Fruit fly (Drosophila melanogaster) whole organism, embryonic: ENCODE measurements around the gene MSAmiP.

Experiments used
- Ada2b ChIP-seq: fragments of 200-800 bp; sonication (Bioruptor generic); IDR thresholded peaks from 2 replicates; pipeline ENCODE4 v1.3.6; 2022; ENCODE audit warnings: missing biosample characterization, missing genetic modification characterization
- Aef1 ChIP-seq: fragments of 200-800 bp; sonication (Bioruptor generic); IDR thresholded peaks from 3 replicates; pipeline ENCODE4 v1.3.6; 2022; ENCODE audit warnings: missing biosample characterization, missing genetic modification characterization
- CG10267 ChIP-seq: fragments of 200-800 bp; sonication (Bioruptor generic); optimal IDR thresholded peaks from 2 replicates; lab custom pipeline; 2018; ENCODE audit warnings: missing biosample characterization, mild to moderate bottlenecking, missing genetic modification characterization, moderate library complexity
- CG10321 ChIP-seq: fragments of 200-800 bp; sonication (Bioruptor generic); IDR thresholded peaks from 2 replicates; pipeline ENCODE4 v1.3.6; 2022; ENCODE audit warnings: missing biosample characterization, missing genetic modification characterization
- CG10431 ChIP-seq: fragments of 200-800 bp; sonication (Bioruptor generic); optimal IDR thresholded peaks from 3 replicates; lab custom pipeline; 2018; ENCODE audit warnings: missing biosample characterization, mild to moderate bottlenecking, missing genetic modification characterization
- CG10462 ChIP-seq: fragments of 200-800 bp; sonication (Bioruptor generic); optimal IDR thresholded peaks from 2 replicates; lab custom pipeline; 2016; ENCODE audit warnings: missing biosample characterization, missing genetic modification characterization
- CG12219 ChIP-seq: fragments of 200-800 bp; sonication (Bioruptor generic); optimal IDR thresholded peaks from 3 replicates; lab custom pipeline; 2018; ENCODE audit warnings: missing biosample characterization, mild to moderate bottlenecking, missing genetic modification characterization
- CG12769 ChIP-seq: fragments of 200-800 bp; sonication (Bioruptor generic); optimal IDR thresholded peaks from 2 replicates; lab custom pipeline; 2019; ENCODE audit warnings: missing biosample characterization, mild to moderate bottlenecking, missing genetic modification characterization, moderate library complexity
- CG15269 ChIP-seq: fragments of 200-800 bp; sonication (Bioruptor generic); optimal IDR thresholded peaks from 2 replicates; lab custom pipeline; 2018; ENCODE audit warnings: missing biosample characterization, mild to moderate bottlenecking, missing genetic modification characterization, moderate library complexity
- CG15514 ChIP-seq: fragments of 200-800 bp; sonication (Bioruptor generic); optimal IDR thresholded peaks from 3 replicates; lab custom pipeline; 2017; ENCODE audit warnings: missing biosample characterization, missing genetic modification characterization, mild to moderate bottlenecking, moderate library complexity, missing genetic modification reagents
- CG16813 ChIP-seq: fragments of 200-800 bp; sonication (Bioruptor generic); IDR thresholded peaks from 3 replicates; pipeline ENCODE4 v1.3.6; 2022; ENCODE audit warnings: missing biosample characterization, missing genetic modification characterization; ENCODE audit not compliant: partially characterized antibody
- CG30403 ChIP-seq: fragments of 200-800 bp; sonication (Bioruptor generic); optimal IDR thresholded peaks from 3 replicates; lab custom pipeline; 2016; ENCODE audit warnings: missing biosample characterization, missing genetic modification characterization
- CG3065 ChIP-seq: fragments of 200-800 bp; sonication (Bioruptor generic); optimal IDR thresholded peaks from 2 replicates; lab custom pipeline; 2016; ENCODE audit warnings: missing biosample characterization, missing genetic modification characterization
- CG32772 ChIP-seq: fragments of 200-800 bp; sonication (Bioruptor generic); IDR thresholded peaks from 2 replicates; pipeline ENCODE4 v1.3.6; 2022; ENCODE audit warnings: missing biosample characterization, missing genetic modification characterization
- CG4424 ChIP-seq: fragments of 200-800 bp; sonication (Bioruptor generic); optimal IDR thresholded peaks from 3 replicates; lab custom pipeline; 2016; ENCODE audit warnings: missing biosample characterization, missing genetic modification characterization
- CG9609 ChIP-seq: fragments of 200-800 bp; sonication (Bioruptor generic); optimal IDR thresholded peaks from 3 replicates; lab custom pipeline; 2016; ENCODE audit warnings: missing biosample characterization, missing genetic modification characterization
- CG9876 ChIP-seq: fragments of 200-800 bp; sonication (Bioruptor generic); optimal IDR thresholded peaks from 2 replicates; lab custom pipeline; 2016; ENCODE audit warnings: missing biosample characterization, missing genetic modification characterization
- Dref ChIP-seq: fragments of 200-800 bp; sonication (Bioruptor generic); IDR thresholded peaks from 2 replicates; pipeline ENCODE4 v1.3.6; 2022; ENCODE audit warnings: missing biosample characterization, missing genetic modification characterization
- Drgx ChIP-seq: fragments of 200-800 bp; sonication (Bioruptor generic); IDR thresholded peaks from 2 replicates; pipeline ENCODE4 v1.3.6; 2022; ENCODE audit warnings: missing biosample characterization, missing genetic modification characterization
- Elba2 ChIP-seq: fragments of 200-800 bp; sonication (Bioruptor generic); optimal IDR thresholded peaks from 3 replicates; lab custom pipeline; 2016; ENCODE audit warnings: missing biosample characterization, missing genetic modification characterization
- Ets65A ChIP-seq: fragments of 200-800 bp; sonication (Bioruptor generic); peaks from one replicate; lab custom pipeline; 2016; ENCODE audit warnings: missing biosample characterization, missing genetic modification characterization
- Fer1 ChIP-seq: fragments of 200-800 bp; sonication (Bioruptor generic); optimal IDR thresholded peaks from 2 replicates; lab custom pipeline; 2017; ENCODE audit warnings: missing biosample characterization, mild to moderate bottlenecking, missing genetic modification characterization
- HHEX ChIP-seq: fragments of 200-800 bp; sonication (Bioruptor generic); optimal IDR thresholded peaks from 3 replicates; lab custom pipeline; 2017; ENCODE audit warnings: missing biosample characterization, mild to moderate bottlenecking, missing genetic modification characterization, missing genetic modification reagents
- HLH3B ChIP-seq: fragments of 200-800 bp; sonication (Bioruptor generic); IDR thresholded peaks from 2 replicates; pipeline ENCODE4 v1.3.6; 2022; ENCODE audit warnings: missing biosample characterization, missing genetic modification characterization
- Hr39 ChIP-seq: fragments of >200 bp; optimal IDR thresholded peaks from 2 replicates; lab custom pipeline; 2017
- Lim3 ChIP-seq: fragments of 200-800 bp; sonication (Bioruptor generic); IDR thresholded peaks from 2 replicates; pipeline ENCODE4 v1.3.6; 2022; ENCODE audit warnings: missing biosample characterization, missing genetic modification characterization
- Lpt ChIP-seq: fragments of >200 bp; optimal IDR thresholded peaks from 2 replicates; lab custom pipeline; 2018; ENCODE audit warnings: missing biosample characterization, missing genetic modification characterization
- NC2α ChIP-seq: fragments of 200-800 bp; sonication (Bioruptor generic); optimal IDR thresholded peaks from 2 replicates; lab custom pipeline; 2016; ENCODE audit warnings: missing biosample characterization, missing genetic modification characterization
- Nf-YB ChIP-seq: fragments of 200-800 bp; sonication (Bioruptor generic); optimal IDR thresholded peaks from 3 replicates; lab custom pipeline; 2019; ENCODE audit warnings: missing biosample characterization, mild to moderate bottlenecking, missing genetic modification characterization, moderate library complexity
- Nf-YC ChIP-seq: fragments of 200-800 bp; optimal IDR thresholded peaks from 3 replicates; lab custom pipeline; 2019; ENCODE audit warnings: missing biosample characterization, mild to moderate bottlenecking, missing genetic modification characterization, moderate library complexity
- TFAM ChIP-seq: fragments of 200-800 bp; sonication (Bioruptor generic); optimal IDR thresholded peaks from 2 replicates; lab custom pipeline; 2017; ENCODE audit warnings: missing biosample characterization, missing genetic modification characterization, inconsistent platforms
- Xrp1 ChIP-seq: fragments of 200-800 bp; sonication (Bioruptor generic); IDR thresholded peaks from 2 replicates; pipeline ENCODE4 v1.3.6; 2022; ENCODE audit warnings: missing biosample characterization, missing genetic modification characterization
- abd-A ChIP-seq: fragments of 200-800 bp; sonication (Bioruptor generic); optimal IDR thresholded peaks from 3 replicates; lab custom pipeline; 2019; ENCODE audit warnings: missing biosample characterization, mild to moderate bottlenecking, missing genetic modification characterization, moderate library complexity
- amos ChIP-seq: fragments of 200-800 bp; sonication (Bioruptor generic); IDR thresholded peaks from 2 replicates; pipeline ENCODE4 v1.3.6; 2022; ENCODE audit warnings: missing biosample characterization, missing genetic modification characterization; ENCODE audit not compliant: partially characterized antibody
- ato ChIP-seq: fragments of 200-800 bp; sonication (Bioruptor generic); IDR thresholded peaks from 2 replicates; pipeline ENCODE4 v1.3.6; 2022; ENCODE audit warnings: missing biosample characterization, missing genetic modification characterization; ENCODE audit not compliant: partially characterized antibody
- cg ChIP-seq: fragments of 200-800 bp; sonication (Bioruptor generic); optimal IDR thresholded peaks from 3 replicates; lab custom pipeline; 2019; ENCODE audit warnings: missing biosample characterization, mild to moderate bottlenecking, missing genetic modification characterization, moderate library complexity
- da ChIP-seq: fragments of 200-800 bp; sonication (Bioruptor generic); optimal IDR thresholded peaks from 2 replicates; lab custom pipeline; 2016; ENCODE audit warnings: missing biosample characterization, missing genetic modification characterization
- dysf ChIP-seq: fragments of 200-800 bp; sonication (Bioruptor generic); IDR thresholded peaks from 3 replicates; pipeline ENCODE4 v1.3.6; 2022; ENCODE audit warnings: missing biosample characterization, missing genetic modification characterization
- ewg ChIP-seq: fragments of 200-800 bp; sonication (Bioruptor generic); optimal IDR thresholded peaks from 3 replicates; lab custom pipeline; 2017; ENCODE audit warnings: mild to moderate bottlenecking, missing biosample characterization, missing genetic modification reagents, missing genetic modification characterization
- fd96Cb ChIP-seq: fragments of 200-800 bp; sonication (Bioruptor generic); optimal IDR thresholded peaks from 2 replicates; lab custom pipeline; 2018; ENCODE audit warnings: missing biosample characterization, mild to moderate bottlenecking, missing genetic modification characterization, moderate library complexity
- insv ChIP-seq, 2 experiments: fragments of 200-800 bp; sonication (Bioruptor generic); optimal IDR thresholded peaks; 3 replicates each; lab custom pipeline; 2016 to 2018; ENCODE audit warnings: missing biosample characterization in 2 of 2, missing genetic modification characterization in 2 of 2
- lola ChIP-seq, 3 experiments: fragments of >200 bp in 2 of 3; fragments of 200-800 bp in 1 of 3; sonication (Bioruptor generic) in 1 of 3; optimal IDR thresholded peaks; 2 replicates each; lab custom pipeline; 2017 to 2019; ENCODE audit warnings: missing biosample characterization in 3 of 3, missing genetic modification characterization in 3 of 3, mild to moderate bottlenecking in 1 of 3, moderate library complexity in 1 of 3
- mam ChIP-seq: fragments of 200-800 bp; sonication (Bioruptor generic); optimal IDR thresholded peaks from 3 replicates; lab custom pipeline; 2016; ENCODE audit warnings: missing biosample characterization, missing genetic modification characterization
- pan ChIP-seq, 4 experiments: fragments of >200 bp in 3 of 4; fragments of 200-800 bp in 1 of 4; sonication (Bioruptor generic) in 1 of 4; optimal IDR thresholded peaks in 3 of 4; IDR thresholded peaks in 1 of 4; 2 replicates each; pipeline versions ENCODE4 v1.3.6 to Lab custom; 2017 to 2022; ENCODE audit warnings: missing biosample characterization in 2 of 4, missing genetic modification characterization in 2 of 4, mixed read lengths in 1 of 4
- phol ChIP-seq: fragments of 200-800 bp; sonication (Bioruptor generic); optimal IDR thresholded peaks from 3 replicates; lab custom pipeline; 2018; ENCODE audit warnings: missing biosample characterization, mild to moderate bottlenecking, missing genetic modification characterization, moderate library complexity
- row ChIP-seq: fragments of 200-800 bp; sonication (Bioruptor generic); IDR thresholded peaks from 3 replicates; pipeline ENCODE4 v1.3.6; 2022; ENCODE audit warnings: missing biosample characterization, missing genetic modification characterization
- seq ChIP-seq: fragments of 200-800 bp; sonication (Bioruptor generic); IDR thresholded peaks from 2 replicates; pipeline ENCODE4 v1.3.6; 2022; ENCODE audit warnings: missing biosample characterization, missing genetic modification characterization
- slou ChIP-seq: fragments of 200-800 bp; sonication (Bioruptor generic); optimal IDR thresholded peaks from 3 replicates; lab custom pipeline; 2016; ENCODE audit warnings: missing biosample characterization, missing genetic modification characterization
- stc ChIP-seq: fragments of 200-800 bp; sonication (Bioruptor generic); IDR thresholded peaks from 2 replicates; pipeline ENCODE4 v1.3.6; 2022; ENCODE audit warnings: missing biosample characterization, missing genetic modification characterization
- twi ChIP-seq: fragments of 200-800 bp; optimal IDR thresholded peaks from 2 replicates; lab custom pipeline; 2019; ENCODE audit warnings: missing biosample characterization, mild to moderate bottlenecking, missing genetic modification characterization, moderate library complexity
- tx ChIP-seq: fragments of 200-800 bp; sonication (Bioruptor generic); optimal IDR thresholded peaks from 2 replicates; lab custom pipeline; 2016; ENCODE audit warnings: missing biosample characterization, missing genetic modification characterization
- unc-4 ChIP-seq: fragments of 200-800 bp; sonication (Bioruptor generic); IDR thresholded peaks from 2 replicates; pipeline ENCODE4 v1.3.6; 2022; ENCODE audit warnings: missing biosample characterization, missing genetic modification characterization; ENCODE audit not compliant: partially characterized antibody
- z ChIP-seq: fragments of 200-800 bp; sonication (Bioruptor generic); IDR thresholded peaks from 3 replicates; pipeline ENCODE4 v1.3.6; 2022; ENCODE audit warnings: missing biosample characterization, missing genetic modification characterization

The MSAmiP gene

DNA sequence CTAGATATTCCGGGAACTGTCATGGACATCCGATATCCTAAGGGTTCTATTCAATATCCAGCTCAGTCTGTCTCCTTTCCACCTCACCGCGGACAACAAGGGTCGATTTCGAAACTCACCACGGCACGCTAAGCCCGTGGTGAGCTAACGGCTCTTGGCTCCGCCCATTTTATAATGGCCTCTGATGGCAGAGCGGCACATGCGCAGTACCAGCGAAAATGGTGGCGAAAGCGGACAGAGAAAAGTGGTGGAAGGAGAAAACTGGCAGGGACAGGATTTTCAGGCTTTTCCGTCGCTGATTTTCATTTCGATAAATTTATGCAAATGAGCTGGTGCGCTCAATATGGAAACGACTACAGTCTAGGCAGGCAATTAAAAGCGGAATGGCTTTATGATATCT is 24.3 kb upstream of the MSAmiP start:
- TF ChIP-seq stc (GFP tag; lab: Robert Waterston, UW), result no peak
- no peak for TF ChIP-seq Lpt
- peak; percentile 85 for TF ChIP-seq ewg
- no peak for TF ChIP-seq Hr39 (lab: Kevin White, UChicago)
- TF ChIP-seq phol, result peak; percentile 54
- no peak for TF ChIP-seq dysf
- no peak for TF ChIP-seq z
- no peak for TF ChIP-seq Xrp1 (GFP tag; lab: Robert Waterston, UW)
- TF ChIP-seq Nf-YB (GFP tag; lab: Kevin White, UChicago), result peak; percentile 90
- no peak for TF ChIP-seq Drgx (GFP tag; lab: Robert Waterston, UW)
- TF ChIP-seq CG12219 (GFP tag; lab: Kevin White, UChicago), result no peak
- TF ChIP-seq Aef1 (GFP tag; lab: Robert Waterston, UW), result no peak
- TF ChIP-seq CG10431 (GFP tag; lab: Kevin White, UChicago), result no peak
- peak; percentile 33 for TF ChIP-seq twi (tag; lab: Kevin White, UChicago)
- TF ChIP-seq HHEX, result no peak
- no peak for TF ChIP-seq CG15269 (tag; lab: Kevin White, UChicago)
- TF ChIP-seq amos (GFP tag; lab: Robert Waterston, UW), result no peak
- TF ChIP-seq Lim3 (GFP tag; lab: Robert Waterston, UW), result no peak
- no peak for TF ChIP-seq da
- no peak for TF ChIP-seq NC2α (GFP tag; lab: Kevin White, UChicago)
- TF ChIP-seq CG10321 (GFP tag; lab: Robert Waterston, UW), result 0 out of 2 replicates have a peak, but pooled peaks have one; percentile 33
- no peak for TF ChIP-seq tx (GFP tag; lab: Kevin White, UChicago)
- TF ChIP-seq row (GFP tag; lab: Robert Waterston, UW), result no peak
- no peak for TF ChIP-seq CG16813 (GFP tag; lab: Robert Waterston, UW)
- no peak for TF ChIP-seq lola (GFP tag; optimal IDR thresholded peaks at IDR 0.05; lab: Kevin White, UChicago)
- no peak for TF ChIP-seq insv (GFP tag; optimal IDR thresholded peaks at IDR 0.05; lab: Kevin White, UChicago)
- TF ChIP-seq Ets65A (GFP tag; lab: Kevin White, UChicago), result no peak
- TF ChIP-seq Nf-YC, result peak; percentile 86
- TF ChIP-seq abd-A (tag; lab: Kevin White, UChicago), result no peak
- TF ChIP-seq CG10267 (tag; lab: Kevin White, UChicago), result no peak
- TF ChIP-seq slou, result no peak
- TF ChIP-seq seq (GFP tag; lab: Robert Waterston, UW), result peak; percentile 61; the same call in 1 of the 2 replicates
- TF ChIP-seq pan (optimal IDR thresholded peaks at IDR 0.05; lab: Kevin White, UChicago), result no peak
- TF ChIP-seq pan (GFP tag; optimal IDR thresholded peaks at IDR 0.05 in 1 of 2, IDR thresholded peaks at IDR 0.05 in 1 of 2), result no peak
- no peak for TF ChIP-seq Ada2b
- peak; percentile 27 for TF ChIP-seq cg
- TF ChIP-seq unc-4 (GFP tag; lab: Robert Waterston, UW), result no peak
- TF ChIP-seq CG4424, result no peak
- no peak for TF ChIP-seq CG32772 (GFP tag; lab: Robert Waterston, UW)
- no peak for TF ChIP-seq HLH3B (GFP tag; lab: Robert Waterston, UW)
- TF ChIP-seq TFAM (GFP tag; lab: Kevin White, UChicago), result no peak

DNA sequence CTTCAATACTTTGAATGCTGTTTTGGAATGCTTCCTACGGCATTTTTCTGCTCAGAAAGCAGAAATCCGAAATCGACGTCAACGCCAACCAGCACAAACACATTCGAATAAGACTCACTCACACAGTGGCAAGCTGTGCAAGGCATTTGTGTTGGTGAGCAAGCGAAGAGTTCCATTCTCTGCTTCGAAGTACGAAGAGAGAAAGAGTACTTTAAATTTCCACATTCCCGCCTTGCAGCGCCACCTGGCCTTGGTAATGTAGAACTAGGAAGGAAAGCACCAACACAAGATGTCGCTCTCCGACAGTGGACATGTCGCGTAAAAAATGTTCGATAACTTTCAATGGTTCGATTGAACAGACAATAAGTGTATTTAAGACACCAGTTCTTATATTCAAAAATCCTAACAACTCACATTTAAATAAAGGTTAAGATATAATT is 22.9 kb upstream of the MSAmiP start:
- peak; percentile 59 for TF ChIP-seq CG9609 (GFP tag; lab: Kevin White, UChicago)
- peak; percentile 97 for TF ChIP-seq Elba2
- TF ChIP-seq CG12769 (tag; lab: Kevin White, UChicago), result peak; percentile 55
- no peak for TF ChIP-seq Fer1 (GFP tag; lab: Kevin White, UChicago)
- peak; percentile 95 for TF ChIP-seq CG3065 (GFP tag; lab: Kevin White, UChicago)
- TF ChIP-seq mam (GFP tag; lab: Kevin White, UChicago), result peak; percentile 58
- peak; percentile 34; the same call in 1 of the 2 replicates for TF ChIP-seq ato (GFP tag; lab: Robert Waterston, UW)
- TF ChIP-seq CG9876, result peak; percentile 2
- peak; percentile 16 for TF ChIP-seq twi (tag; lab: Kevin White, UChicago)
- peak; percentile 60 for TF ChIP-seq Dref (GFP tag; lab: Robert Waterston, UW)
- TF ChIP-seq CG15514, result peak; percentile 91
- TF ChIP-seq stc (GFP tag; lab: Robert Waterston, UW), result no peak
- TF ChIP-seq CG30403, result peak; percentile 59
- TF ChIP-seq CG10462, result no peak
- no peak for TF ChIP-seq fd96Cb
